Fruit fly (Drosophila melanogaster) whole organism, embryonic: ENCODE results near the gene P5CDh2.

ENCODE experiments used
- CG10366 ChIP-seq: fragments of 200-800 bp; sonication (Bioruptor generic); IDR thresholded peaks from 2 replicates; pipeline ENCODE4 v1.3.6; 2022; ENCODE audit warnings: missing biosample characterization, missing genetic modification characterization
- CG11085 ChIP-seq: fragments of 200-800 bp; sonication (Bioruptor generic); IDR thresholded peaks from 2 replicates; pipeline ENCODE4 v1.3.6; 2022; ENCODE audit warnings: missing biosample characterization, missing genetic modification characterization
- CG14667 ChIP-seq: fragments of 200-800 bp; sonication (Bioruptor generic); IDR thresholded peaks from 2 replicates; pipeline ENCODE4 v1.3.6; 2022; ENCODE audit warnings: missing biosample characterization, missing genetic modification characterization
- CG14710 ChIP-seq: fragments of 200-800 bp; sonication (Bioruptor generic); optimal IDR thresholded peaks from 3 replicates; lab custom pipeline; 2019; ENCODE audit warnings: missing biosample characterization, mild to moderate bottlenecking, missing genetic modification characterization, moderate library complexity
- CG14860 ChIP-seq: fragments of 200-800 bp; sonication (Bioruptor generic); IDR thresholded peaks from 3 replicates; pipeline ENCODE4 v1.3.6; 2022; ENCODE audit warnings: missing biosample characterization, missing genetic modification characterization; ENCODE audit not compliant: partially characterized antibody
- CG17361 ChIP-seq: fragments of 200-800 bp; sonication (Bioruptor generic); IDR thresholded peaks from 3 replicates; pipeline ENCODE4 v1.3.6; 2022; ENCODE audit warnings: missing biosample characterization, missing genetic modification characterization
- CG17829 ChIP-seq: fragments of 200-800 bp; optimal IDR thresholded peaks from 2 replicates; lab custom pipeline; 2019; ENCODE audit warnings: missing biosample characterization, mild to moderate bottlenecking, missing genetic modification characterization, moderate library complexity
- CG18764 ChIP-seq: fragments of 200-800 bp; sonication (Bioruptor generic); optimal IDR thresholded peaks from 3 replicates; lab custom pipeline; 2016; ENCODE audit warnings: missing biosample characterization, missing genetic modification characterization
- CG2120 ChIP-seq: fragments of 200-800 bp; sonication (Bioruptor generic); optimal IDR thresholded peaks from 3 replicates; lab custom pipeline; 2016; ENCODE audit warnings: missing biosample characterization, missing genetic modification characterization
- CG2199 ChIP-seq: fragments of 200-800 bp; sonication (Bioruptor generic); IDR thresholded peaks from 3 replicates; pipeline ENCODE4 v1.3.6; 2022; ENCODE audit warnings: missing biosample characterization, missing genetic modification characterization
- CG2712 ChIP-seq: fragments of 200-800 bp; optimal IDR thresholded peaks from 3 replicates; lab custom pipeline; 2019; ENCODE audit warnings: missing biosample characterization, mild to moderate bottlenecking, missing genetic modification characterization, moderate library complexity
- CG2889 ChIP-seq: fragments of 200-800 bp; sonication (Bioruptor generic); IDR thresholded peaks from 3 replicates; pipeline ENCODE4 v1.3.6; 2022; ENCODE audit warnings: missing biosample characterization, missing genetic modification characterization
- CG31224 ChIP-seq: fragments of 200-800 bp; sonication (Bioruptor generic); IDR thresholded peaks from 2 replicates; pipeline ENCODE4 v1.3.6; 2022; ENCODE audit warnings: missing biosample characterization, missing genetic modification characterization
- CG31365 ChIP-seq: fragments of 200-800 bp; sonication (Bioruptor generic); optimal IDR thresholded peaks from 2 replicates; lab custom pipeline; 2018; ENCODE audit warnings: missing biosample characterization, mild to moderate bottlenecking, missing genetic modification characterization
- CG33213 ChIP-seq: fragments of 200-800 bp; sonication (Bioruptor generic); optimal IDR thresholded peaks from 3 replicates; lab custom pipeline; 2016; ENCODE audit warnings: missing biosample characterization, missing genetic modification characterization
- CG4424 ChIP-seq: fragments of 200-800 bp; sonication (Bioruptor generic); optimal IDR thresholded peaks from 3 replicates; lab custom pipeline; 2016; ENCODE audit warnings: missing biosample characterization, missing genetic modification characterization
- CG4854 ChIP-seq: fragments of 200-800 bp; sonication (Bioruptor generic); optimal IDR thresholded peaks from 2 replicates; lab custom pipeline; 2016; ENCODE audit warnings: missing biosample characterization, missing genetic modification characterization, inconsistent platforms
- CG8388 ChIP-seq: fragments of 200-800 bp; sonication (Bioruptor generic); optimal IDR thresholded peaks from 2 replicates; lab custom pipeline; 2019; ENCODE audit warnings: missing biosample characterization, mild to moderate bottlenecking, missing genetic modification characterization, moderate library complexity
- CG9817 ChIP-seq: fragments of 200-800 bp; sonication (Bioruptor generic); optimal IDR thresholded peaks from 2 replicates; lab custom pipeline; 2018; ENCODE audit warnings: missing biosample characterization, mild to moderate bottlenecking, missing genetic modification characterization, moderate library complexity
- CoRest ChIP-seq: fragments of 200-800 bp; sonication (Bioruptor generic); optimal IDR thresholded peaks from 3 replicates; lab custom pipeline; 2018; ENCODE audit warnings: missing biosample characterization, mild to moderate bottlenecking, missing genetic modification characterization, moderate library complexity
- Gug ChIP-seq: fragments of 200-800 bp; sonication (Bioruptor generic); IDR thresholded peaks from 4 replicates; pipeline ENCODE4 v1.3.6; 2022; ENCODE audit warnings: missing biosample characterization, missing genetic modification characterization
- MESR4 ChIP-seq: fragments of 200-800 bp; sonication (Bioruptor generic); optimal IDR thresholded peaks from 2 replicates; lab custom pipeline; 2018; ENCODE audit warnings: missing biosample characterization, mild to moderate bottlenecking, missing genetic modification characterization, moderate library complexity
- Oli ChIP-seq: fragments of 200-800 bp; sonication (Bioruptor generic); optimal IDR thresholded peaks from 2 replicates; lab custom pipeline; 2018; ENCODE audit warnings: missing biosample characterization, mild to moderate bottlenecking, missing genetic modification characterization, moderate library complexity
- TFAM ChIP-seq: fragments of 200-800 bp; sonication (Bioruptor generic); optimal IDR thresholded peaks from 2 replicates; lab custom pipeline; 2017; ENCODE audit warnings: missing biosample characterization, missing genetic modification characterization, inconsistent platforms
- ara ChIP-seq: fragments of 200-800 bp; sonication (Bioruptor generic); IDR thresholded peaks from 2 replicates; pipeline ENCODE4 v1.3.6; 2022; ENCODE audit warnings: missing biosample characterization, missing genetic modification characterization
- ash1 ChIP-seq: fragments of 200-800 bp; sonication (Bioruptor generic); optimal IDR thresholded peaks from 2 replicates; lab custom pipeline; 2018; ENCODE audit warnings: missing biosample characterization, mild to moderate bottlenecking, missing genetic modification characterization
- cad ChIP-seq: fragments of >200 bp; optimal IDR thresholded peaks from 2 replicates; lab custom pipeline; 2017; ENCODE audit warnings: missing biosample characterization, missing genetic modification characterization
- crc ChIP-seq: fragments of 200-800 bp; sonication (Bioruptor generic); optimal IDR thresholded peaks from 2 replicates; lab custom pipeline; 2016; ENCODE audit warnings: missing biosample characterization, missing genetic modification characterization
- crol ChIP-seq: fragments of 200-800 bp; sonication (Bioruptor generic); IDR thresholded peaks from 2 replicates; pipeline ENCODE4 v1.3.6; 2022; ENCODE audit warnings: missing biosample characterization, missing genetic modification characterization
- danr ChIP-seq: fragments of 200-800 bp; sonication (Bioruptor generic); IDR thresholded peaks from 2 replicates; pipeline ENCODE4 v1.3.6; 2022; ENCODE audit warnings: missing biosample characterization, missing genetic modification characterization
- ems ChIP-seq: fragments of 200-800 bp; sonication (Bioruptor generic); optimal IDR thresholded peaks from 3 replicates; lab custom pipeline; 2016; ENCODE audit warnings: missing biosample characterization, missing genetic modification characterization
- ftz-f1 ChIP-seq: fragments of 200-800 bp; sonication (Bioruptor generic); optimal IDR thresholded peaks from 2 replicates; lab custom pipeline; 2016; ENCODE audit warnings: missing biosample characterization, missing genetic modification characterization
- fu2 ChIP-seq: fragments of 200-800 bp; sonication (Bioruptor generic); optimal IDR thresholded peaks from 2 replicates; lab custom pipeline; 2016; ENCODE audit warnings: missing biosample characterization, missing genetic modification characterization
- knrl ChIP-seq: fragments of 200-800 bp; sonication (Bioruptor generic); IDR thresholded peaks from 3 replicates; pipeline ENCODE4 v1.3.6; 2022; ENCODE audit warnings: missing biosample characterization, missing genetic modification characterization; ENCODE audit not compliant: partially characterized antibody
- lmd ChIP-seq: fragments of 200-800 bp; sonication (Bioruptor generic); IDR thresholded peaks from 2 replicates; pipeline ENCODE4 v1.3.6; 2022; ENCODE audit warnings: missing biosample characterization, missing genetic modification characterization
- maf-S ChIP-seq: fragments of 200-800 bp; sonication (Bioruptor generic); optimal IDR thresholded peaks from 2 replicates; lab custom pipeline; 2016; ENCODE audit warnings: missing biosample characterization, missing genetic modification characterization
- nom ChIP-seq: fragments of 200-800 bp; sonication (Bioruptor generic); optimal IDR thresholded peaks from 2 replicates; lab custom pipeline; 2017; ENCODE audit warnings: missing biosample characterization, missing genetic modification characterization, mild to moderate bottlenecking, moderate library complexity, missing genetic modification reagents
- org-1 ChIP-seq: fragments of 200-800 bp; sonication (Bioruptor generic); optimal IDR thresholded peaks from 2 replicates; lab custom pipeline; 2017; ENCODE audit warnings: missing biosample characterization, missing genetic modification characterization
- otp ChIP-seq: fragments of 200-800 bp; sonication (Bioruptor generic); IDR thresholded peaks from 3 replicates; pipeline ENCODE4, ENCODE4 v1.3.6; 2022; ENCODE audit warnings: missing biosample characterization, missing genetic modification characterization
- phol ChIP-seq: fragments of 200-800 bp; sonication (Bioruptor generic); optimal IDR thresholded peaks from 3 replicates; lab custom pipeline; 2018; ENCODE audit warnings: missing biosample characterization, mild to moderate bottlenecking, missing genetic modification characterization, moderate library complexity
- pum ChIP-seq: fragments of 200-800 bp; sonication (Bioruptor generic); optimal IDR thresholded peaks from 2 replicates; lab custom pipeline; 2016; ENCODE audit warnings: missing biosample characterization, missing genetic modification characterization
- row ChIP-seq: fragments of 200-800 bp; sonication (Bioruptor generic); IDR thresholded peaks from 3 replicates; pipeline ENCODE4 v1.3.6; 2022; ENCODE audit warnings: missing biosample characterization, missing genetic modification characterization
- salm ChIP-seq: fragments of 200-800 bp; sonication (Bioruptor generic); optimal IDR thresholded peaks from 2 replicates; lab custom pipeline; 2018; ENCODE audit warnings: missing biosample characterization, mild to moderate bottlenecking, missing genetic modification characterization
- sd ChIP-seq: fragments of 200-800 bp; sonication (Bioruptor generic); optimal IDR thresholded peaks from 3 replicates; lab custom pipeline; 2018; ENCODE audit warnings: missing biosample characterization, mild to moderate bottlenecking, missing genetic modification characterization, moderate library complexity
- slbo ChIP-seq: fragments of 200-800 bp; sonication (Bioruptor generic); IDR thresholded peaks from 2 replicates; pipeline ENCODE4 v1.3.6; 2022; ENCODE audit warnings: missing biosample characterization, missing genetic modification characterization
- slou ChIP-seq: fragments of 200-800 bp; sonication (Bioruptor generic); optimal IDR thresholded peaks from 3 replicates; lab custom pipeline; 2016; ENCODE audit warnings: missing biosample characterization, missing genetic modification characterization
- ssp ChIP-seq: fragments of 200-800 bp; sonication (Bioruptor generic); IDR thresholded peaks from 2 replicates; pipeline ENCODE4 v1.3.6; 2022; ENCODE audit warnings: missing biosample characterization, missing genetic modification characterization
- twi ChIP-seq: fragments of 200-800 bp; optimal IDR thresholded peaks from 2 replicates; lab custom pipeline; 2019; ENCODE audit warnings: missing biosample characterization, mild to moderate bottlenecking, missing genetic modification characterization, moderate library complexity
- yki ChIP-seq: fragments of >200 bp; optimal IDR thresholded peaks from 3 replicates; lab custom pipeline; 2018

Gene P5CDh2

dm6 chr3R:21886861-21887587, 9.3 kb downstream of the P5CDh2 start, which contains the start of the genes CG6678 and dnd (continued):
- no peak for TF ChIP-seq CG2120 (GFP tag; lab: Kevin White, UChicago)
- TF ChIP-seq yki (lab: Kevin White, UChicago): no peak
- no peak for TF ChIP-seq pum (GFP tag; lab: Kevin White, UChicago)

dm6 chr3R:21887588-21888007, 9.9 kb downstream of the P5CDh2 start:
- TF ChIP-seq CG2889 (GFP tag; lab: Robert Waterston, UW) (no peak), salm (tag; lab: Kevin White, UChicago) (no peak), CG14710 (tag; lab: Kevin White, UChicago) (peak; percentile 38), ems (GFP tag; lab: Kevin White, UChicago) (peak; percentile 16), lmd (GFP tag; lab: Robert Waterston, UW) (peak; percentile 72), CG4854 (GFP tag; lab: Kevin White, UChicago) (no peak), otp (GFP tag; lab: Robert Waterston, UW) (0 out of 3 replicates have a peak, but pooled peaks have one; percentile 45), ara (peak; percentile 40), CG17829 (tag; lab: Kevin White, UChicago) (peak; percentile 49), slbo (GFP tag; lab: Robert Waterston, UW) (peak; percentile 55), CG2712 (tag; lab: Kevin White, UChicago) (peak; percentile 71), CoRest (tag; lab: Kevin White, UChicago) (peak; percentile 45), CG4424 (GFP tag; lab: Kevin White, UChicago) (peak; percentile 30), Gug (GFP tag; lab: Robert Waterston, UW) (peak; percentile 71), knrl (GFP tag; lab: Robert Waterston, UW) (no peak), nom (GFP tag; lab: Kevin White, UChicago) (no peak), fu2 (GFP tag; lab: Kevin White, UChicago) (no peak), CG10366 (GFP tag; lab: Robert Waterston, UW) (peak; percentile 19; the same call in 1 of the 2 replicates), CG9817 (tag; lab: Kevin White, UChicago) (peak; percentile 19), CG14667 (GFP tag; lab: Robert Waterston, UW) (0 out of 2 replicates have a peak, but pooled peaks have one; percentile 42), cad (GFP tag; lab: Kevin White, UChicago) (no peak), org-1 (GFP tag; lab: Kevin White, UChicago) (no peak), CG17361 (peak; percentile 85), crol (GFP tag; lab: Robert Waterston, UW) (no peak), ash1 (no peak), CG8388 (GFP tag; lab: Kevin White, UChicago) (peak; percentile 32), CG11085 (GFP tag; lab: Robert Waterston, UW) (0 out of 2 replicates have a peak, but pooled peaks have one; percentile 19), CG2199 (GFP tag; lab: Robert Waterston, UW) (no peak), row (GFP tag; lab: Robert Waterston, UW) (peak; percentile 66), CG14860 (GFP tag; lab: Robert Waterston, UW) (no peak), CG31365 (tag; lab: Kevin White, UChicago) (no peak), Oli (tag; lab: Kevin White, UChicago) (peak; percentile 28), twi (tag; lab: Kevin White, UChicago) (no peak), TFAM (GFP tag; lab: Kevin White, UChicago) (no peak), slou (GFP tag; lab: Kevin White, UChicago) (peak; percentile 14), ftz-f1 (GFP tag; lab: Kevin White, UChicago) (no peak), crc (GFP tag; lab: Kevin White, UChicago) (no peak), danr (GFP tag; lab: Robert Waterston, UW) (peak; percentile 24; the same call in 1 of the 2 replicates), CG18764 (no peak), CG33213 (GFP tag; lab: Kevin White, UChicago) (no peak), phol (peak; percentile 51), CG31224 (peak; percentile 32), sd (tag; lab: Kevin White, UChicago) (no peak), maf-S (GFP tag; lab: Kevin White, UChicago) (no peak), ssp (GFP tag; lab: Robert Waterston, UW) (peak; percentile 34; the same call in 1 of the 2 replicates), MESR4 (GFP tag; lab: Kevin White, UChicago) (no peak)
